Fruit fly (Drosophila melanogaster) S2 (cell line): ENCODE data around the gene Lsp1alpha.

Experiments used
- CG8478 ChIP-seq: fragments of >200 bp; optimal IDR thresholded peaks from 2 replicates; lab custom pipeline; 2018
- CTCF ChIP-seq, 2 experiments: fragments of >200 bp; optimal IDR thresholded peaks; 2 replicates each; lab custom pipeline; 2018

The Lsp1alpha gene

dm6 chrX:12489991-12490390 is at the start of gene Lsp1alpha:
TSS of gene Lsp1alpha (plus strand) at chrX:12490291.
- TF ChIP-seq CTCF (optimal IDR thresholded peaks at IDR 0.05; lab: Kevin White, UChicago), result no peak
- TF ChIP-seq CG8478 (lab: Kevin White, UChicago), result no peak

- TF ChIP-seq CTCF (optimal IDR thresholded peaks at IDR 0.05; lab: Kevin White, UChicago) (no peak), CG8478 (lab: Kevin White, UChicago) (no peak)
Measured at dm6 chrX:12447874-12448273, 42.2 kb upstream of the Lsp1alpha start.

dm6 chrX:12453704-12454103 is 36.4 kb upstream of the Lsp1alpha start:
- TF ChIP-seq CG8478 (lab: Kevin White, UChicago) (no peak), CTCF (optimal IDR thresholded peaks at IDR 0.05; lab: Kevin White, UChicago) (no peak)

- TF ChIP-seq CG8478 (lab: Kevin White, UChicago), result no peak
- no peak for TF ChIP-seq CTCF (optimal IDR thresholded peaks at IDR 0.05; lab: Kevin White, UChicago)
Measured at dm6 chrX:12454358-12454757, 35.7 kb upstream of the Lsp1alpha start, which contains the start of gene CG15927. TSS of gene CG15927 (plus strand) at chrX:12454729.

- TF ChIP-seq CG8478 (lab: Kevin White, UChicago) (no peak), CTCF (optimal IDR thresholded peaks at IDR 0.05; lab: Kevin White, UChicago) (no peak)
Measured at dm6 chrX:12455891-12456290, 34.2 kb upstream of the Lsp1alpha start.

- TF ChIP-seq CTCF (optimal IDR thresholded peaks at IDR 0.05; lab: Kevin White, UChicago) (no peak), CG8478 (lab: Kevin White, UChicago) (no peak)
Measured at dm6 chrX:12457713-12458233, 32.3 kb upstream of the Lsp1alpha start, which contains the start of gene CG15731. TSS of gene CG15731 (minus strand) at chrX:12457763.

- TF ChIP-seq CTCF (optimal IDR thresholded peaks at IDR 0.05; lab: Kevin White, UChicago), result no peak
- TF ChIP-seq CG8478 (lab: Kevin White, UChicago), result no peak
Measured at dm6 chrX:12462216-12462615, 27.9 kb upstream of the Lsp1alpha start.

dm6 chrX:12462936-12463558 is 27.0 kb upstream of the Lsp1alpha start, which contains the start of the genes Rab40 and CG42258:
TSS of gene Rab40 (minus strand) at chrX:12463112.
TSS of gene CG42258 (plus strand) at chrX:12463528.
- TF ChIP-seq CTCF (optimal IDR thresholded peaks at IDR 0.05; lab: Kevin White, UChicago), result no peak
- TF ChIP-seq CG8478 (lab: Kevin White, UChicago), result no peak

- TF ChIP-seq CTCF (optimal IDR thresholded peaks at IDR 0.05; lab: Kevin White, UChicago) (no peak), CG8478 (lab: Kevin White, UChicago) (no peak)
Measured at dm6 chrX:12463560-12463959, 26.5 kb upstream of the Lsp1alpha start.

dm6 chrX:12465316-12465715 is 24.8 kb upstream of the Lsp1alpha start:
- no peak for TF ChIP-seq CTCF (optimal IDR thresholded peaks at IDR 0.05; lab: Kevin White, UChicago)

- no peak for TF ChIP-seq CTCF (optimal IDR thresholded peaks at IDR 0.05; lab: Kevin White, UChicago)
- TF ChIP-seq CG8478 (lab: Kevin White, UChicago), result no peak
Measured at dm6 chrX:12466541-12467240, 23.4 kb upstream of the Lsp1alpha start.

- no peak for TF ChIP-seq CG8478 (lab: Kevin White, UChicago)
- TF ChIP-seq CTCF (optimal IDR thresholded peaks at IDR 0.05; lab: Kevin White, UChicago), result no peak
Measured at dm6 chrX:12467241-12467597, 22.9 kb upstream of the Lsp1alpha start.

dm6 chrX:12469172-12469571 is 20.9 kb upstream of the Lsp1alpha start:
- TF ChIP-seq CG8478 (lab: Kevin White, UChicago) (no peak), CTCF (optimal IDR thresholded peaks at IDR 0.05; lab: Kevin White, UChicago) (no peak)

dm6 chrX:12469778-12470177 is 20.3 kb upstream of the Lsp1alpha start:
- no peak for TF ChIP-seq CTCF (optimal IDR thresholded peaks at IDR 0.05; lab: Kevin White, UChicago)
- no peak for TF ChIP-seq CG8478 (lab: Kevin White, UChicago)

dm6 chrX:12470187-12470931 is 19.7 kb upstream of the Lsp1alpha start:
- TF ChIP-seq CTCF (optimal IDR thresholded peaks at IDR 0.05; lab: Kevin White, UChicago) (no peak), CG8478 (lab: Kevin White, UChicago) (no peak)
